Fruit fly (Drosophila melanogaster) whole organism, embryonic: ENCODE data around the gene MtnE.

Experiments
- Asciz ChIP-seq: fragments of 200-800 bp; sonication (Bioruptor generic); optimal IDR thresholded peaks from 2 replicates; lab custom pipeline; 2017; ENCODE audit warnings: missing biosample characterization, mild to moderate bottlenecking, missing genetic modification characterization, missing genetic modification reagents
- Bgb ChIP-seq: fragments of 200-800 bp; sonication (Bioruptor generic); IDR thresholded peaks from 2 replicates; pipeline ENCODE4 v1.3.6; 2022; ENCODE audit warnings: missing biosample characterization, missing genetic modification characterization; ENCODE audit not compliant: partially characterized antibody
- CG10274 ChIP-seq: fragments of 200-800 bp; sonication (Bioruptor generic); optimal IDR thresholded peaks from 3 replicates; lab custom pipeline; 2017; ENCODE audit warnings: missing biosample characterization, mild to moderate bottlenecking, missing genetic modification characterization
- CG10366 ChIP-seq: fragments of 200-800 bp; sonication (Bioruptor generic); IDR thresholded peaks from 2 replicates; pipeline ENCODE4 v1.3.6; 2022; ENCODE audit warnings: missing biosample characterization, missing genetic modification characterization
- CG11560 ChIP-seq: fragments of 200-800 bp; sonication (Bioruptor generic); IDR thresholded peaks from 3 replicates; pipeline ENCODE4 v1.3.6; 2022; ENCODE audit warnings: missing biosample characterization, missing genetic modification characterization
- CG13424 ChIP-seq: fragments of 200-800 bp; sonication (Bioruptor generic); optimal IDR thresholded peaks from 2 replicates; lab custom pipeline; 2019; ENCODE audit warnings: missing biosample characterization, mild to moderate bottlenecking, missing genetic modification characterization, moderate library complexity
- CG14014 ChIP-seq: fragments of 200-800 bp; sonication (Bioruptor generic); IDR thresholded peaks from 2 replicates; pipeline ENCODE4 v1.3.6; 2022; ENCODE audit warnings: missing biosample characterization, missing genetic modification characterization
- CG15696 ChIP-seq: fragments of 200-800 bp; sonication (Bioruptor generic); optimal IDR thresholded peaks from 2 replicates; lab custom pipeline; 2019; ENCODE audit warnings: missing biosample characterization, mild to moderate bottlenecking, missing genetic modification characterization, moderate library complexity
- CG1603 ChIP-seq: fragments of 200-800 bp; sonication (Bioruptor generic); optimal IDR thresholded peaks from 2 replicates; lab custom pipeline; 2019; ENCODE audit warnings: missing biosample characterization, mild to moderate bottlenecking, missing genetic modification characterization, moderate library complexity
- CG16863 ChIP-seq: fragments of 200-800 bp; sonication (Bioruptor generic); optimal IDR thresholded peaks from 3 replicates; lab custom pipeline; 2016; ENCODE audit warnings: missing biosample characterization, missing genetic modification characterization
- CG17912 ChIP-seq: fragments of 200-800 bp; sonication (Bioruptor generic); optimal IDR thresholded peaks from 2 replicates; lab custom pipeline; 2018; ENCODE audit warnings: missing biosample characterization, mild to moderate bottlenecking, missing genetic modification characterization
- CG1832 ChIP-seq: fragments of 200-800 bp; sonication (Bioruptor generic); optimal IDR thresholded peaks from 2 replicates; lab custom pipeline; 2017; ENCODE audit warnings: missing biosample characterization, mild to moderate bottlenecking, missing genetic modification characterization, inconsistent platforms
- CG18619 ChIP-seq: fragments of 200-800 bp; sonication (Bioruptor generic); optimal IDR thresholded peaks from 3 replicates; lab custom pipeline; 2017; ENCODE audit warnings: missing biosample characterization, mild to moderate bottlenecking, missing genetic modification characterization
- CG2875 ChIP-seq: fragments of 200-800 bp; sonication (Bioruptor generic); optimal IDR thresholded peaks from 2 replicates; lab custom pipeline; 2017; ENCODE audit warnings: missing biosample characterization, mild to moderate bottlenecking, missing genetic modification characterization, missing genetic modification reagents
- CG30020 ChIP-seq: fragments of 200-800 bp; optimal IDR thresholded peaks from 2 replicates; lab custom pipeline; 2019; ENCODE audit warnings: missing biosample characterization, mild to moderate bottlenecking, missing genetic modification characterization, moderate library complexity
- CG32767 ChIP-seq: fragments of 200-800 bp; sonication (Bioruptor generic); IDR thresholded peaks from 2 replicates; pipeline ENCODE4 v1.3.6; 2022; ENCODE audit warnings: missing biosample characterization, missing genetic modification characterization
- CG4360 ChIP-seq: fragments of 200-800 bp; sonication (Bioruptor generic); IDR thresholded peaks from 2 replicates; pipeline ENCODE4 v1.3.6; 2022; ENCODE audit warnings: missing biosample characterization, missing genetic modification characterization
- CG8388 ChIP-seq: fragments of 200-800 bp; sonication (Bioruptor generic); optimal IDR thresholded peaks from 2 replicates; lab custom pipeline; 2019; ENCODE audit warnings: missing biosample characterization, mild to moderate bottlenecking, missing genetic modification characterization, moderate library complexity
- CG8924 ChIP-seq: fragments of 200-800 bp; optimal IDR thresholded peaks from 3 replicates; lab custom pipeline; 2019; ENCODE audit warnings: missing biosample characterization, mild to moderate bottlenecking, missing genetic modification characterization, moderate library complexity
- CG9817 ChIP-seq: fragments of 200-800 bp; sonication (Bioruptor generic); optimal IDR thresholded peaks from 2 replicates; lab custom pipeline; 2018; ENCODE audit warnings: missing biosample characterization, mild to moderate bottlenecking, missing genetic modification characterization, moderate library complexity
- D19B ChIP-seq: fragments of 200-800 bp; sonication (Bioruptor generic); optimal IDR thresholded peaks from 2 replicates; lab custom pipeline; 2017; ENCODE audit warnings: missing biosample characterization, mild to moderate bottlenecking, missing genetic modification characterization
- Dref ChIP-seq: fragments of 200-800 bp; sonication (Bioruptor generic); IDR thresholded peaks from 2 replicates; pipeline ENCODE4 v1.3.6; 2022; ENCODE audit warnings: missing biosample characterization, missing genetic modification characterization
- E2f1 ChIP-seq: fragments of 200-800 bp; sonication (Bioruptor generic); IDR thresholded peaks from 2 replicates; pipeline ENCODE4 v1.3.6; 2022; ENCODE audit warnings: missing biosample characterization, missing genetic modification characterization
- Fer2 ChIP-seq: fragments of 200-800 bp; sonication (Bioruptor generic); optimal IDR thresholded peaks from 2 replicates; lab custom pipeline; 2018; ENCODE audit warnings: missing biosample characterization, mild to moderate bottlenecking, missing genetic modification characterization, moderate library complexity
- GATAe ChIP-seq: fragments of 200-800 bp; sonication (Bioruptor generic); conservative IDR thresholded peaks from 2 replicates; pipeline ENCODE4 v1.3.6; 2022; ENCODE audit warnings: missing biosample characterization, missing genetic modification characterization
- H15 ChIP-seq: fragments of 200-800 bp; sonication (Bioruptor generic); IDR thresholded peaks from 3 replicates; pipeline ENCODE4 v1.3.6; 2022; ENCODE audit warnings: missing biosample characterization, missing genetic modification characterization
- H2.0 ChIP-seq: fragments of 200-800 bp; sonication (Bioruptor generic); IDR thresholded peaks from 2 replicates; pipeline ENCODE4 v1.3.6; 2022; ENCODE audit warnings: missing biosample characterization, missing genetic modification characterization
- Hey ChIP-seq: fragments of 200-800 bp; sonication (Bioruptor generic); optimal IDR thresholded peaks from 3 replicates; lab custom pipeline; 2018; ENCODE audit warnings: missing biosample characterization, mild to moderate bottlenecking, missing genetic modification characterization
- Optix ChIP-seq: fragments of 200-800 bp; sonication (Bioruptor generic); IDR thresholded peaks from 3 replicates; pipeline ENCODE4 v1.3.6; 2022; ENCODE audit warnings: missing biosample characterization, missing genetic modification characterization
- Usf ChIP-seq: fragments of 200-800 bp; sonication (Bioruptor generic); optimal IDR thresholded peaks from 2 replicates; lab custom pipeline; 2017; ENCODE audit warnings: missing genotype, missing biosample characterization, missing genetic modification characterization
- ac ChIP-seq: fragments of 200-800 bp; sonication (Bioruptor generic); optimal IDR thresholded peaks from 3 replicates; lab custom pipeline; 2017; ENCODE audit warnings: missing biosample characterization, mild to moderate bottlenecking, missing genetic modification characterization
- ap ChIP-seq: fragments of 200-800 bp; sonication (Bioruptor generic); IDR thresholded peaks from 2 replicates; pipeline ENCODE4 v1.3.6; 2022; ENCODE audit warnings: missing biosample characterization, missing genetic modification characterization
- ase ChIP-seq: fragments of 200-800 bp; sonication (Bioruptor generic); IDR thresholded peaks from 3 replicates; pipeline ENCODE4 v1.3.6; 2022; ENCODE audit warnings: missing biosample characterization, missing genetic modification characterization
- chm ChIP-seq: fragments of 200-800 bp; sonication (Bioruptor generic); IDR thresholded peaks from 2 replicates; pipeline ENCODE4 v1.3.6; 2022; ENCODE audit warnings: missing biosample characterization, missing genetic modification characterization
- crc ChIP-seq: fragments of 200-800 bp; sonication (Bioruptor generic); optimal IDR thresholded peaks from 2 replicates; lab custom pipeline; 2016; ENCODE audit warnings: missing biosample characterization, missing genetic modification characterization
- dati ChIP-seq: fragments of 200-800 bp; sonication (Bioruptor generic); IDR thresholded peaks from 2 replicates; pipeline ENCODE4 v1.3.6; 2022; ENCODE audit warnings: missing biosample characterization, missing genetic modification characterization
- disco-r ChIP-seq: fragments of 200-800 bp; sonication (Bioruptor generic); optimal IDR thresholded peaks from 2 replicates; lab custom pipeline; 2016; ENCODE audit warnings: missing biosample characterization, missing genetic modification characterization
- dmrt99B ChIP-seq: fragments of 200-800 bp; sonication (Bioruptor generic); optimal IDR thresholded peaks from 2 replicates; lab custom pipeline; 2018; ENCODE audit warnings: missing biosample characterization, mild to moderate bottlenecking, missing genetic modification characterization, moderate library complexity
- dpn ChIP-seq, 2 experiments: fragments of 200-800 bp; sonication (Bioruptor generic); optimal IDR thresholded peaks; 3 replicates each; lab custom pipeline; 2016; ENCODE audit warnings: missing biosample characterization in 2 of 2, missing genetic modification characterization in 2 of 2
- esg ChIP-seq: fragments of 200-800 bp; sonication (Bioruptor generic); conservative IDR thresholded peaks from 2 replicates; pipeline ENCODE4 v1.3.6; 2022; ENCODE audit warnings: missing biosample characterization, missing genetic modification characterization
- gcm2 ChIP-seq: fragments of 200-800 bp; sonication (Bioruptor generic); optimal IDR thresholded peaks from 2 replicates; lab custom pipeline; 2016; ENCODE audit warnings: missing biosample characterization, missing genetic modification characterization
- kay ChIP-seq: fragments of 200-800 bp; sonication (Bioruptor generic); optimal IDR thresholded peaks from 2 replicates; lab custom pipeline; 2016; ENCODE audit warnings: missing biosample characterization, missing genetic modification characterization
- lmd ChIP-seq: fragments of 200-800 bp; sonication (Bioruptor generic); IDR thresholded peaks from 2 replicates; pipeline ENCODE4 v1.3.6; 2022; ENCODE audit warnings: missing biosample characterization, missing genetic modification characterization
- peb ChIP-seq: fragments of 200-800 bp; sonication (Bioruptor generic); IDR thresholded peaks from 2 replicates; pipeline ENCODE4 v1.3.6; 2022; ENCODE audit warnings: missing biosample characterization, missing genetic modification characterization
- sd ChIP-seq: fragments of 200-800 bp; sonication (Bioruptor generic); optimal IDR thresholded peaks from 3 replicates; lab custom pipeline; 2018; ENCODE audit warnings: missing biosample characterization, mild to moderate bottlenecking, missing genetic modification characterization, moderate library complexity
- tin ChIP-seq: fragments of 200-800 bp; sonication (Bioruptor generic); optimal IDR thresholded peaks from 3 replicates; lab custom pipeline; 2016; ENCODE audit warnings: missing biosample characterization, missing genetic modification characterization
- unc-4 ChIP-seq: fragments of 200-800 bp; sonication (Bioruptor generic); IDR thresholded peaks from 2 replicates; pipeline ENCODE4 v1.3.6; 2022; ENCODE audit warnings: missing biosample characterization, missing genetic modification characterization; ENCODE audit not compliant: partially characterized antibody
- wek ChIP-seq: fragments of 200-800 bp; sonication (Bioruptor generic); optimal IDR thresholded peaks from 3 replicates; lab custom pipeline; 2018; ENCODE audit warnings: missing biosample characterization, mild to moderate bottlenecking, missing genetic modification characterization, moderate library complexity
- zfh1 ChIP-seq: fragments of 200-800 bp; sonication (Bioruptor generic); IDR thresholded peaks from 3 replicates; pipeline ENCODE4 v1.3.6; 2022; ENCODE audit warnings: missing biosample characterization, missing genetic modification characterization

MtnE gene

DNA sequence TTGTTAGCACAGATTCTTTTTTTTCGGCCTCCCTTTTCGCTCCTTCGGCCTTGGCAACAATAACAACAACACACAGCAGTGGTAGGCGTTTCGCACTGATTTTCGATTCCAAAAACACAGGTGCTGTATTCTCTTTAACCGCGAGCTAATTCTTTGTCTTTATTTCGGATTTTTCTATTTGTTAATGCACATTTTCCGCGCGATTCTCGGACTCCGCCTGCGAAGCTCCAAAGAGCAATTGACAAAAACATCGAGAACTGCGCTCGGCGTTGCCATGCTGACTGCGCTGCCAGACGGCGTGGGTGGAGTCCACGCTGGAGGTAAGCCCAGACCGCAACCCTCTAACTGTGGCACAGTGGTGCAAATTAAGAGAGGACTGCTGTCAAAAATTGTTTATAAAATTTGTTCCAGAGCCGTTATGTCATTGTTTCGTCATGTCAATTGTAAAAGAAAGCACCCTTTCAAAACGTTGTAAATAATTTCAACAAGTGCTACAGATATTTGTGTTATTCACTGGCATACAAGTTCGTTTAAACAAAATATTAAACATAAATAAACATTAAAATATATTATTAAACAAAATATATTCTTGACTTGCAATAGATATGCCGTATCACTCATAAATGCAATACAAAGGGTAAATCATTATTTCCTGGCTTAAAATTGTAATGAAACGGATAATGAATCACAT, 23.1 kb upstream of the MtnE start, which contains the start of the genes DPCoAC and CG5180 (continued):
- TF ChIP-seq CG32767 = no peak
- no peak for TF ChIP-seq Hey (tag; lab: Kevin White, UChicago)
- TF ChIP-seq CG10366 (GFP tag; lab: Robert Waterston, UW) = peak; percentile 68
- peak; percentile 78 for TF ChIP-seq lmd (GFP tag; lab: Robert Waterston, UW)
- TF ChIP-seq dpn (GFP tag; optimal IDR thresholded peaks at IDR 0.05; lab: Kevin White, UChicago) = peak; percentile 68 to 73
- TF ChIP-seq tin (GFP tag; lab: Kevin White, UChicago) = peak; percentile 72
- TF ChIP-seq Fer2 (tag; lab: Kevin White, UChicago) = no peak
- peak; percentile 52 for TF ChIP-seq dmrt99B (tag; lab: Kevin White, UChicago)
- TF ChIP-seq CG10274 (GFP tag; lab: Kevin White, UChicago) = no peak
- TF ChIP-seq unc-4 = peak; percentile 50
- TF ChIP-seq CG16863 (GFP tag; lab: Kevin White, UChicago) = peak; percentile 51
- peak; percentile 59 for TF ChIP-seq CG8924
- no peak for TF ChIP-seq ac (GFP tag; lab: Kevin White, UChicago)
- TF ChIP-seq esg (GFP tag; lab: Robert Waterston, UW) = peak; percentile 71
- peak; percentile 60 for TF ChIP-seq Dref
- TF ChIP-seq CG8388 (GFP tag; lab: Kevin White, UChicago) = peak; percentile 30
- TF ChIP-seq chm (GFP tag; lab: Robert Waterston, UW) = peak; percentile 81
- TF ChIP-seq crc (GFP tag; lab: Kevin White, UChicago) = peak; percentile 62
- peak; percentile 89 for TF ChIP-seq CG1603 (tag; lab: Kevin White, UChicago)
- no peak for TF ChIP-seq gcm2 (GFP tag; lab: Kevin White, UChicago)
- peak; percentile 39 for TF ChIP-seq Usf (GFP tag; lab: Kevin White, UChicago)
- TF ChIP-seq CG11560 (tag; lab: Robert Waterston, UW) = peak; percentile 68
- no peak; the same call in 2 of the 3 replicates for TF ChIP-seq ase (GFP tag; lab: Robert Waterston, UW)
- no peak for TF ChIP-seq Asciz (GFP tag; lab: Kevin White, UChicago)
- TF ChIP-seq Optix (GFP tag; lab: Robert Waterston, UW) = peak; percentile 52; the same call in 1 of the 3 replicates
- TF ChIP-seq GATAe = 0 out of 2 replicates have a peak, but pooled peaks have one; percentile 13
- no peak for TF ChIP-seq wek (GFP tag; lab: Kevin White, UChicago)
- TF ChIP-seq peb (GFP tag; lab: Robert Waterston, UW) = 0 out of 2 replicates have a peak, but pooled peaks have one; percentile 28
- no peak for TF ChIP-seq CG1832 (GFP tag; lab: Kevin White, UChicago)
- peak; percentile 32 for TF ChIP-seq CG30020 (tag; lab: Kevin White, UChicago)
- peak; percentile 56 for TF ChIP-seq CG9817 (tag; lab: Kevin White, UChicago)
- peak; percentile 50; the same call in 1 of the 2 replicates for TF ChIP-seq H2.0
- peak; percentile 83 for TF ChIP-seq Bgb (GFP tag; lab: Robert Waterston, UW)
- 0 out of 2 replicates have a peak, but pooled peaks have one; percentile 23 for TF ChIP-seq dati
- TF ChIP-seq sd = no peak
- TF ChIP-seq kay (GFP tag; lab: Kevin White, UChicago) = peak; percentile 5
- TF ChIP-seq D19B (GFP tag; lab: Kevin White, UChicago) = no peak
- no peak for TF ChIP-seq disco-r (GFP tag; lab: Kevin White, UChicago)
- TF ChIP-seq CG17912 (GFP tag; lab: Kevin White, UChicago) = peak; percentile 62
- TF ChIP-seq CG18619 (GFP tag; lab: Kevin White, UChicago) = peak; percentile 33
- TF ChIP-seq ap (GFP tag; lab: Robert Waterston, UW) = peak; percentile 41; the same call in 1 of the 2 replicates
- peak; percentile 42 for TF ChIP-seq CG15696
- TF ChIP-seq CG13424 (tag; lab: Kevin White, UChicago) = peak; percentile 61
- no peak for TF ChIP-seq CG2875 (GFP tag; lab: Kevin White, UChicago)
- peak; percentile 78 for TF ChIP-seq CG14014 (GFP tag; lab: Robert Waterston, UW)
- TF ChIP-seq CG4360 (GFP tag; lab: Robert Waterston, UW) = peak; percentile 64
- peak; percentile 61 for TF ChIP-seq H15 (GFP tag; lab: Robert Waterston, UW)
- TF ChIP-seq E2f1 (GFP tag; lab: Robert Waterston, UW) = peak; percentile 52
- peak; percentile 78; the same call in 2 of the 3 replicates for TF ChIP-seq zfh1 (GFP tag; lab: Robert Waterston, UW)
